Worm (Caenorhabditis elegans) whole organism, mixed stage, embryonic: ENCODE data around the gene F59B2.3.

Source experiments
- M03D4.4 ChIP-seq: sonication (generic microtip); optimal IDR thresholded peaks from 2 replicates; lab custom pipeline; 2017; ENCODE audit warnings: mild to moderate bottlenecking, missing genetic modification characterization, missing compliant biosample characterization
- bed-3 ChIP-seq: fragments of 200-800 bp; sonication (Bioruptor generic); optimal IDR thresholded peaks from 3 replicates; lab custom pipeline; 2018; ENCODE audit warnings: mild to moderate bottlenecking, missing genetic modification characterization, moderate library complexity, missing compliant biosample characterization
- blmp-1 ChIP-seq: fragments of 150-350 bp; optimal IDR thresholded peaks from 2 replicates; lab custom pipeline; 2014; ENCODE audit warnings: missing biosample characterization, missing genetic modification characterization
- ceh-39 ChIP-seq: fragments of 150-350 bp; optimal IDR thresholded peaks from 2 replicates; lab custom pipeline; 2014; ENCODE audit warnings: missing biosample characterization, missing genetic modification characterization
- ceh-43 ChIP-seq: fragments of 200-800 bp; sonication (Bioruptor generic); optimal IDR thresholded peaks from 2 replicates; lab custom pipeline; 2018; ENCODE audit warnings: mild to moderate bottlenecking, missing genetic modification characterization, moderate library complexity, missing compliant biosample characterization
- ceh-83 ChIP-seq: fragments of 200-800 bp; sonication (Bioruptor generic); optimal IDR thresholded peaks from 2 replicates; lab custom pipeline; 2018; ENCODE audit warnings: mild to moderate bottlenecking, missing genetic modification characterization, missing compliant biosample characterization
- ces-1 ChIP-seq: fragments of 150-350 bp; optimal IDR thresholded peaks from 2 replicates; lab custom pipeline; 2014; ENCODE audit warnings: missing biosample characterization, missing genetic modification reagents, missing genetic modification characterization
- cnd-1 ChIP-seq: fragments of 200-800 bp; sonication (Bioruptor generic); optimal IDR thresholded peaks from 2 replicates; lab custom pipeline; 2018; ENCODE audit warnings: mild to moderate bottlenecking, missing genetic modification characterization, missing compliant biosample characterization
- drap-1 ChIP-seq: fragments of 200-800 bp; sonication (Bioruptor generic); optimal IDR thresholded peaks from 3 replicates; lab custom pipeline; 2018; ENCODE audit warnings: mild to moderate bottlenecking, missing genetic modification characterization, missing compliant biosample characterization
- elt-1 ChIP-seq: sonication (generic microtip); optimal IDR thresholded peaks from 2 replicates; lab custom pipeline; 2017; ENCODE audit warnings: missing genetic modification characterization, mild to moderate bottlenecking, missing compliant biosample characterization, antibody characterized with exemption, moderate library complexity, borderline replicate concordance; ENCODE audit not compliant: insufficient read depth
- elt-3 ChIP-seq: fragments of 150-350 bp; optimal IDR thresholded peaks from 2 replicates; lab custom pipeline; 2014; ENCODE audit warnings: missing biosample characterization, missing genetic modification characterization
- flh-1 ChIP-seq: fragments of 200-800 bp; sonication (Bioruptor generic); optimal IDR thresholded peaks from 2 replicates; lab custom pipeline; 2018; ENCODE audit warnings: mild to moderate bottlenecking, missing genetic modification characterization, moderate library complexity, missing compliant biosample characterization
- hlh-1 ChIP-seq: fragments of 150-350 bp; optimal IDR thresholded peaks from 2 replicates; lab custom pipeline; 2014; ENCODE audit warnings: missing biosample characterization, missing genetic modification reagents, missing genetic modification characterization
- lin-13 ChIP-seq: fragments of 150-350 bp; optimal IDR thresholded peaks from 2 replicates; lab custom pipeline; 2014; ENCODE audit warnings: missing biosample characterization, missing genetic modification characterization
- lin-32 ChIP-seq: fragments of 200-800 bp; sonication (Bioruptor generic); optimal IDR thresholded peaks from 2 replicates; lab custom pipeline; 2018; ENCODE audit warnings: mild to moderate bottlenecking, missing genetic modification characterization, missing compliant biosample characterization
- lsy-2 ChIP-seq: fragments of 150-350 bp; optimal IDR thresholded peaks from 2 replicates; lab custom pipeline; 2014; ENCODE audit warnings: missing biosample characterization, missing genetic modification characterization
- mab-5 ChIP-seq: fragments of 150-350 bp; optimal IDR thresholded peaks from 2 replicates; lab custom pipeline; 2014; ENCODE audit warnings: missing biosample characterization, missing genetic modification characterization
- mep-1 ChIP-seq: fragments of 150-350 bp; optimal IDR thresholded peaks from 2 replicates; lab custom pipeline; 2017; ENCODE audit warnings: missing biosample characterization, missing genetic modification reagents, missing genetic modification characterization, inconsistent platforms
- nhr-12 ChIP-seq: fragments of 150-350 bp; optimal IDR thresholded peaks from 2 replicates; lab custom pipeline; 2014; ENCODE audit warnings: missing biosample characterization, missing genetic modification characterization
- nhr-2 ChIP-seq: fragments of 150-350 bp; optimal IDR thresholded peaks from 2 replicates; lab custom pipeline; 2014; ENCODE audit warnings: missing biosample characterization, missing genetic modification characterization
- nhr-237 ChIP-seq: fragments of 150-350 bp; optimal IDR thresholded peaks from 2 replicates; lab custom pipeline; 2014; ENCODE audit warnings: missing biosample characterization, missing genetic modification characterization
- nhr-28 ChIP-seq: fragments of 150-350 bp; optimal IDR thresholded peaks from 2 replicates; lab custom pipeline; 2014; ENCODE audit warnings: missing biosample characterization, missing genetic modification characterization
- nhr-76 ChIP-seq: sonication (generic microtip); optimal IDR thresholded peaks from 2 replicates; lab custom pipeline; 2017; ENCODE audit warnings: missing biosample characterization, missing genetic modification characterization
- sem-2 ChIP-seq: fragments of 200-800 bp; sonication (Bioruptor generic); optimal IDR thresholded peaks from 2 replicates; lab custom pipeline; 2018; ENCODE audit warnings: mild to moderate bottlenecking, missing genetic modification characterization, missing compliant biosample characterization
- snpc-4 ChIP-seq: fragments of 150-350 bp; optimal IDR thresholded peaks from 2 replicates; lab custom pipeline; 2014; ENCODE audit warnings: missing biosample characterization, missing genetic modification characterization
- sptf-1 ChIP-seq: sonication (generic microtip); optimal IDR thresholded peaks from 2 replicates; lab custom pipeline; 2017; ENCODE audit warnings: mild to moderate bottlenecking, missing genetic modification characterization, moderate library complexity, missing compliant biosample characterization
- tbx-8 ChIP-seq: fragments of 200-800 bp; sonication (Bioruptor generic); optimal IDR thresholded peaks from 2 replicates; lab custom pipeline; 2018; ENCODE audit warnings: mild to moderate bottlenecking, missing genetic modification characterization, moderate library complexity, missing compliant biosample characterization
- unc-120 ChIP-seq: sonication (generic microtip); optimal IDR thresholded peaks from 2 replicates; lab custom pipeline; 2017; ENCODE audit warnings: missing genetic modification characterization, missing compliant biosample characterization; ENCODE audit not compliant: poor library complexity, severe bottlenecking
- unc-39 ChIP-seq: fragments of 150-350 bp; optimal IDR thresholded peaks from 2 replicates; lab custom pipeline; 2014; ENCODE audit warnings: missing biosample characterization, missing genetic modification characterization
- unc-62 ChIP-seq: fragments of 150-350 bp; optimal IDR thresholded peaks from 2 replicates; lab custom pipeline; 2014; ENCODE audit warnings: missing biosample characterization, missing genetic modification reagents, missing genetic modification characterization
- zip-8 ChIP-seq: fragments of 150-350 bp; optimal IDR thresholded peaks from 2 replicates; lab custom pipeline; 2014; ENCODE audit warnings: missing biosample characterization, missing genetic modification characterization

Gene F59B2.3

DNA sequence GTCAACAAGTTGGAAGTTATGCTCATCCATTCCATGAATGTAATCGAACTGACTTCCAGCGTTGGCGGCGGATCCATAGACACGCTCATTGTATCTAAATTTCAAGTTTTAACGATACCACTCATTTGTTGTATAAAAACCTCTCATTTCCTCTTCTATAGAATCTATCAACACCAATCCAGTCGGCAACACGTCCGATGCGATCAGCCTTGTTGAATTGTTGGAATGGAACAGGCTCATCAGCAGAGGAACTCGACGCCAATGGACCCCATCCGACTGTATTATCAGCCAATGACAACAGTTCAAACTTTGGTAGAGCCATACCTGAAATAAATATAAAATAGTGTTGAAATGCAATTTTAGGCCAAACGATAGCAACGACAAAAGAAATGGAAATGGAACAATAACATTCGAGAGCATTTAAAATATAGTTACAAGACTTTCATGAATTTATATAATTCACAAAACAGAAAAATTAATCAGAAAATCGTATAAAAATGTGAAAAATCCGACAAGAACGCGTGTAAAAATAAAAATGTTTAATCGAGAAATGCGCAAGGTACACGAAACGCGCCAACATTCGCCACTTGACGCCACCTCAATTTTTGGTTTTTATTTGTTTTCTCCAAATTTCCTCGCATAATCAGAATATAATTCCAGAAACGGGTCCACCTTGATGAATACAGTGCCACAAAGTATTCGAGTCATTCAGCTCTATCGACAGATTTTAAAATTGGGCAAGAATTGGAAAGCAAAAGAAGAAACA, 28.1 kb downstream of the F59B2.3 start, which contains the start of the genes eif-3.D and R08D7.4 (continued):
- TF ChIP-seq nhr-2 (tag; lab: Kevin White, UChicago): no peak
- no peak for TF ChIP-seq elt-3
- TF ChIP-seq, all 35 proteins: peak for 11

- TF ChIP-seq nhr-28 (no peak), flh-1 (GFP tag; lab: Kevin White, UChicago) (no peak), nhr-76 (tag; lab: Kevin White, UChicago) (no peak), sptf-1 (tag; lab: Kevin White, UChicago) (no peak), unc-39 (tag; lab: Kevin White, UChicago) (no peak), drap-1 (GFP tag; lab: Kevin White, UChicago) (no peak), snpc-4 (no peak), blmp-1 (tag; lab: Kevin White, UChicago) (no peak), elt-1 (tag; lab: Kevin White, UChicago) (no peak), tbx-8 (no peak), unc-62 (GFP tag; lab: Kevin White, UChicago) (no peak), nhr-12 (tag; lab: Kevin White, UChicago) (no peak), ceh-39 (tag; lab: Kevin White, UChicago) (no peak), hlh-1 (tag; lab: Kevin White, UChicago) (no peak), lsy-2 (no peak), elt-3 (no peak), nhr-2 (tag; lab: Kevin White, UChicago) (no peak)
Measured at ce11 chrIII:8967639-8968038, 31.9 kb downstream of the F59B2.3 start, which contains the start of the genes bud-13 and rpap-2. Gene bud-13 (minus strand): TSS chrIII:8967727. Gene rpap-2 (plus strand): TSS chrIII:8967967.

DNA sequence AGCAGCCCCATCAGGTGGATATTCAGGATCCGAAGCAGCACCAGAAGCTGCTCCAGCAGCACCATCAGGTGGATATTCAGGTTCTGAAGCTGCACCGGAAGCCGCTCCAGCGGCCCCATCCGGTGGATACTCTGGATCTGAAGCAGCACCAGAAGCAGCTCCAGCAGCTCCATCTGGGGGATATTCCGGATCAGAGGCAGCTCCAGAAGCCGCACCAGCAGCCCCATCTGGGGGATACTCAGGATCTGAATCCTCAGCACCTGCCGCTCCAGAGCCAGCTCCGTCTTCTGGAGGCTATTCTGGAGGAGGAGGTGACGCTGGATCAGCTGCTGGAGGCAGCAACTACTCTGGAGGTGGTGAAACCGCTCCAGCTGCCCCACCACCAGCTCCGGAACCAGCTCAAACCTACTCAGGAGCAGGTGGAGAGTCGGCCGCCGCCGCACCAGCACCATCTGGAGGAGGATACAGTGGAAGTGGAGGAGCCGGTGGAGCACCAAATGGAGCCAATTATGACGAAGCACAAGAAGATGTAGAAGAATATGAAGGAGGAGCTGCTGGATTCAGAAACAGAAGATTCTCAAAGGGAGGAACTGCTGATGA, 34.8 kb downstream of the F59B2.3 start:
- no peak for TF ChIP-seq ceh-39 (tag; lab: Kevin White, UChicago)
- no peak for TF ChIP-seq flh-1 (GFP tag; lab: Kevin White, UChicago)
- no peak for TF ChIP-seq lin-13
- no peak for TF ChIP-seq sem-2 (GFP tag; lab: Kevin White, UChicago)
- TF ChIP-seq bed-3 (GFP tag; lab: Kevin White, UChicago): no peak
- TF ChIP-seq mab-5: no peak
- no peak for TF ChIP-seq mep-1 (tag; lab: Kevin White, UChicago)
- TF ChIP-seq unc-120: no peak
- TF ChIP-seq elt-3: no peak
- TF ChIP-seq ceh-43 (GFP tag; lab: Kevin White, UChicago): no peak
- TF ChIP-seq nhr-28: no peak
- no peak for TF ChIP-seq zip-8
- no peak for TF ChIP-seq elt-1 (tag; lab: Kevin White, UChicago)
- TF ChIP-seq nhr-2 (tag; lab: Kevin White, UChicago): no peak
- no peak for TF ChIP-seq M03D4.4 (tag; lab: Kevin White, UChicago)
- no peak for TF ChIP-seq lsy-2
- no peak for TF ChIP-seq nhr-76 (tag; lab: Kevin White, UChicago)
- no peak for TF ChIP-seq ces-1 (GFP tag; lab: Kevin White, UChicago)

- TF ChIP-seq elt-3 (no peak), cnd-1 (tag; lab: Kevin White, UChicago) (peak; percentile 40), unc-62 (GFP tag; lab: Kevin White, UChicago) (no peak), nhr-12 (tag; lab: Kevin White, UChicago) (no peak), sptf-1 (tag; lab: Kevin White, UChicago) (peak; percentile 21), tbx-8 (no peak), nhr-76 (tag; lab: Kevin White, UChicago) (no peak)
Measured at ce11 chrIII:8962475-8962874, 37.1 kb downstream of the F59B2.3 start.

ce11 chrIII:8961993-8962392, 37.6 kb downstream of the F59B2.3 start, which contains the start of gene grl-25:
Gene grl-25 (plus strand): TSS chrIII:8962293.
- TF ChIP-seq bed-3 (GFP tag; lab: Kevin White, UChicago) (no peak), unc-39 (tag; lab: Kevin White, UChicago) (no peak), mep-1 (tag; lab: Kevin White, UChicago) (no peak), sptf-1 (tag; lab: Kevin White, UChicago) (no peak), lsy-2 (no peak), unc-120 (no peak), snpc-4 (no peak), lin-32 (GFP tag; lab: Kevin White, UChicago) (no peak), ceh-83 (GFP tag; lab: Kevin White, UChicago) (no peak), nhr-2 (tag; lab: Kevin White, UChicago) (no peak), nhr-237 (no peak), ces-1 (GFP tag; lab: Kevin White, UChicago) (no peak), hlh-1 (tag; lab: Kevin White, UChicago) (no peak), mab-5 (no peak), nhr-28 (no peak), tbx-8 (no peak), sem-2 (GFP tag; lab: Kevin White, UChicago) (no peak), nhr-76 (tag; lab: Kevin White, UChicago) (no peak)
- TF ChIP-seq, all 35 proteins: peak for 0
